Worm (Caenorhabditis elegans) whole organism, young adult: ENCODE results near the gene pdhk-2.

Experiments used
- B0019.2 ChIP-seq: fragments of 200-800 bp; sonication (Bioruptor generic); conservative IDR thresholded peaks from 2 replicates; pipeline ENCODE4 v1.3.6; 2022; ENCODE audit warnings: missing genetic modification reagents, missing genetic modification characterization, missing compliant biosample characterization
- B0336.3 ChIP-seq: fragments of 200-800 bp; sonication (Bioruptor generic); IDR thresholded peaks from 2 replicates; pipeline ENCODE4 v1.3.6; 2022; ENCODE audit warnings: missing genetic modification characterization, missing compliant biosample characterization
- F37B4.10 ChIP-seq: fragments of 200-800 bp; sonication (Bioruptor generic); IDR thresholded peaks from 2 replicates; pipeline ENCODE4 v1.3.6; 2022; ENCODE audit warnings: missing genetic modification characterization, missing compliant biosample characterization
- K12H6.12 ChIP-seq: fragments of 200-800 bp; sonication (Bioruptor generic); optimal IDR thresholded peaks from 2 replicates; lab custom pipeline; 2018; ENCODE audit warnings: mild to moderate bottlenecking, missing genetic modification characterization, missing compliant biosample characterization
- Y79H2A.3 ChIP-seq: fragments of 200-800 bp; sonication (Bioruptor generic); conservative IDR thresholded peaks from 2 replicates; pipeline ENCODE4 v1.3.6; 2022; ENCODE audit warnings: missing genetic modification reagents, missing genetic modification characterization, missing compliant biosample characterization
- ZK185.1 ChIP-seq: sonication (generic microtip); optimal IDR thresholded peaks from 2 replicates; lab custom pipeline; 2016; ENCODE audit warnings: mild to moderate bottlenecking, missing genetic modification characterization, missing compliant biosample characterization; ENCODE audit not compliant: poor library complexity, severe bottlenecking
- ama-1 ChIP-seq, 3 experiments: fragments of 150-350 bp in 1 of 3; sonication (generic microtip) in 2 of 3; optimal IDR thresholded peaks; 2 replicates each; lab custom pipeline; 2014 to 2018; ENCODE audit warnings: missing biosample characterization in 2 of 3, missing genetic modification characterization in 2 of 3, missing genetic modification reagents in 2 of 3
- bed-1 ChIP-seq: fragments of 200-800 bp; sonication (Bioruptor generic); IDR thresholded peaks from 2 replicates; pipeline ENCODE4 v1.3.6; 2022; ENCODE audit warnings: missing genetic modification reagents, missing genetic modification characterization, missing compliant biosample characterization
- bed-2 ChIP-seq: fragments of 200-800 bp; sonication (Bioruptor generic); IDR thresholded peaks from 2 replicates; pipeline ENCODE4 v1.3.6; 2022; ENCODE audit warnings: missing genetic modification reagents, missing genetic modification characterization, missing compliant biosample characterization
- ceh-100 ChIP-seq: fragments of 200-800 bp; sonication (Bioruptor generic); IDR thresholded peaks from 2 replicates; pipeline ENCODE4 v1.3.6; 2022; ENCODE audit warnings: missing genetic modification reagents, missing genetic modification characterization, missing compliant biosample characterization
- dpl-1 ChIP-seq: fragments of 150-350 bp; optimal IDR thresholded peaks from 2 replicates; lab custom pipeline; 2014; ENCODE audit warnings: missing biosample characterization, missing genetic modification reagents, missing genetic modification characterization
- egl-18 ChIP-seq: fragments of 200-800 bp; sonication (Bioruptor generic); IDR thresholded peaks from 2 replicates; pipeline ENCODE4 v1.3.6; 2022; ENCODE audit warnings: missing genetic modification reagents, missing genetic modification characterization, missing compliant biosample characterization
- egl-44 ChIP-seq: fragments of 200-800 bp; sonication (Bioruptor generic); IDR thresholded peaks from 2 replicates; pipeline ENCODE4 v1.3.6; 2022; ENCODE audit warnings: missing genetic modification reagents, missing genetic modification characterization, missing compliant biosample characterization
- ets-4 ChIP-seq: fragments of 200-800 bp; sonication (Bioruptor generic); optimal IDR thresholded peaks from 2 replicates; lab custom pipeline; 2018; ENCODE audit warnings: mild to moderate bottlenecking, missing genetic modification characterization, missing compliant biosample characterization
- gei-17 ChIP-seq: fragments of 200-800 bp; sonication (Bioruptor generic); optimal IDR thresholded peaks from 2 replicates; lab custom pipeline; 2018; ENCODE audit warnings: mild to moderate bottlenecking, missing genetic modification characterization, missing compliant biosample characterization
- him-1 ChIP-seq: sonication (generic microtip); optimal IDR thresholded peaks from 2 replicates; lab custom pipeline; 2016; ENCODE audit warnings: missing genotype, missing genetic modification reagents, missing genetic modification characterization, missing compliant biosample characterization
- hlh-26 ChIP-seq: fragments of 200-800 bp; sonication (Bioruptor generic); conservative IDR thresholded peaks from 2 replicates; pipeline ENCODE4 v1.3.6; 2022; ENCODE audit warnings: missing genetic modification reagents, missing genetic modification characterization, missing compliant biosample characterization
- hsf-1 ChIP-seq: fragments of 200-800 bp; sonication (Bioruptor generic); IDR thresholded peaks from 2 replicates; pipeline ENCODE4 v1.3.6; 2022; ENCODE audit warnings: missing genetic modification reagents, missing genetic modification characterization, missing compliant biosample characterization
- let-607 ChIP-seq, 2 experiments: fragments of 200-800 bp in 1 of 2; sonication (Bioruptor generic) in 1 of 2; sonication (generic microtip) in 1 of 2; optimal IDR thresholded peaks; 2 replicates each; lab custom pipeline; 2016 to 2018; ENCODE audit warnings: mild to moderate bottlenecking in 2 of 2, missing compliant biosample characterization in 2 of 2, missing genetic modification characterization in 2 of 2, moderate library complexity in 2 of 2, missing genotype in 1 of 2
- lin-26 ChIP-seq: fragments of 200-800 bp; sonication (Bioruptor generic); IDR thresholded peaks from 2 replicates; pipeline ENCODE4 v1.3.6; 2022; ENCODE audit warnings: missing genetic modification reagents, missing genetic modification characterization, missing compliant biosample characterization
- lin-54 ChIP-seq: fragments of 200-800 bp; sonication (Bioruptor generic); optimal IDR thresholded peaks from 2 replicates; lab custom pipeline; 2018; ENCODE audit warnings: mild to moderate bottlenecking, missing genetic modification characterization, missing compliant biosample characterization
- lsl-1 ChIP-seq: fragments of 200-800 bp; sonication (Bioruptor generic); optimal IDR thresholded peaks from 2 replicates; lab custom pipeline; 2018; ENCODE audit warnings: mild to moderate bottlenecking, missing genetic modification characterization, moderate library complexity, missing compliant biosample characterization
- mel-28 ChIP-seq: sonication (generic microtip); optimal IDR thresholded peaks from 2 replicates; lab custom pipeline; 2016; ENCODE audit warnings: borderline replicate concordance, mild to moderate bottlenecking, missing genetic modification characterization, missing compliant biosample characterization
- nfyb-1 ChIP-seq: fragments of 200-800 bp; sonication (Bioruptor generic); IDR thresholded peaks from 2 replicates; pipeline ENCODE4 v1.3.6; 2022; ENCODE audit warnings: missing genetic modification reagents, missing genetic modification characterization, missing compliant biosample characterization
- nhr-27 ChIP-seq: fragments of 200-800 bp; sonication (Bioruptor generic); optimal IDR thresholded peaks from 2 replicates; lab custom pipeline; 2018; ENCODE audit warnings: mild to moderate bottlenecking, missing genetic modification characterization, moderate library complexity, missing compliant biosample characterization
- nhr-80 ChIP-seq: sonication (generic microtip); optimal IDR thresholded peaks from 2 replicates; lab custom pipeline; 2016; ENCODE audit warnings: missing genetic modification characterization, missing compliant biosample characterization
- rpc-1 ChIP-seq, 2 experiments: fragments of 150-350 bp in 1 of 2; sonication (generic microtip) in 1 of 2; optimal IDR thresholded peaks; 2 replicates each; lab custom pipeline; 2014 to 2018; ENCODE audit warnings: missing biosample characterization in 1 of 2, missing genetic modification characterization in 1 of 2, missing genetic modification reagents in 1 of 2, missing genotype in 1 of 2
- sdz-38 ChIP-seq: sonication (generic microtip); optimal IDR thresholded peaks from 2 replicates; lab custom pipeline; 2016; ENCODE audit warnings: missing genotype, missing genetic modification characterization, missing compliant biosample characterization
- snpc-1.1 ChIP-seq: sonication (generic microtip); optimal IDR thresholded peaks from 2 replicates; lab custom pipeline; 2017; ENCODE audit warnings: missing genetic modification characterization, mild to moderate bottlenecking, missing compliant biosample characterization, antibody characterized with exemption, moderate library complexity, missing genotype, missing genetic modification reagents; ENCODE audit not compliant: insufficient read depth
- somi-1 ChIP-seq: fragments of 200-800 bp; sonication (Bioruptor generic); optimal IDR thresholded peaks from 2 replicates; lab custom pipeline; 2018; ENCODE audit warnings: mild to moderate bottlenecking, missing genetic modification characterization, missing compliant biosample characterization
- tbp1 ChIP-seq: fragments of 200-800 bp; sonication (Bioruptor generic); optimal IDR thresholded peaks from 2 replicates; lab custom pipeline; 2018; ENCODE audit warnings: mild to moderate bottlenecking, missing genetic modification characterization, missing compliant biosample characterization
- unc-62 ChIP-seq: fragments of 150-350 bp; optimal IDR thresholded peaks from 2 replicates; lab custom pipeline; 2014; ENCODE audit warnings: missing biosample characterization, missing genetic modification reagents, missing genetic modification characterization
- zfh-2 ChIP-seq: fragments of 200-800 bp; sonication (Bioruptor generic); conservative IDR thresholded peaks from 2 replicates; pipeline ENCODE4 v1.3.6; 2022; ENCODE audit warnings: missing genetic modification reagents, missing genetic modification characterization, missing compliant biosample characterization
- zim-3 ChIP-seq: sonication (generic microtip); optimal IDR thresholded peaks from 2 replicates; lab custom pipeline; 2017; ENCODE audit warnings: mild to moderate bottlenecking, missing genetic modification characterization, moderate library complexity, missing compliant biosample characterization

The pdhk-2 gene

DNA sequence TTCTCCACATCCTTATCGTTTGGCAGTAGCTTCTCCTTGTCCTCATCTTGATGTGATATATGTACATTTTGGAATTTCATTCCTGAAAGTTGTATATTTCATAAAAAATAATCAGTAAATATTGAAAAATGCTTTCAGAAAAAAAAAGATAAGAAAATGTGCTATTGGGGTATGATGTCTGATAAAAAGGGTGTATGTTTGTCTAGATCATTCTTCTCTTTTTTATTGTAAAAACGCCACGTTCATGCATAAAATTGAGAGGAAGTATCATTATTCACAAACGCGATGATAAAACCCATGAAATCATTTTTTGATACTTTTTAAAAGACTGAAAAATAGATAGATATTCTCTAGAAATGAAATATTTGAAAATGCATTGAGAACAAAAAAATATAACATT lies 7.4 kb upstream of the pdhk-2 start:
- peak in 1 of 2 experiments; percentile 17 for TF ChIP-seq let-607 (tag; optimal IDR thresholded peaks at IDR 0.05; lab: Kevin White, UChicago)
- peak; percentile 70 for TF ChIP-seq nhr-80 (tag; lab: Kevin White, UChicago)
- no peak for TF ChIP-seq ZK185.1 (tag; lab: Kevin White, UChicago)
- TF ChIP-seq, all 124 proteins: peak for 2

- TF ChIP-seq bed-1 (GFP tag; lab: Robert Waterston, UW) = no peak
- no peak for TF ChIP-seq B0336.3 (GFP tag; lab: Robert Waterston, UW)
- TF ChIP-seq F37B4.10 (GFP tag; lab: Robert Waterston, UW) = no peak
- TF ChIP-seq egl-44 = no peak
- TF ChIP-seq B0019.2 (GFP tag; lab: Robert Waterston, UW) = no peak
- no peak for TF ChIP-seq mel-28 (tag; lab: Kevin White, UChicago)
- no peak for TF ChIP-seq unc-62 (GFP tag; lab: Kevin White, UChicago)
- TF ChIP-seq, all 124 proteins: peak for 0
Measured at ce11 chrIII:8745214-8745613, 4.0 kb upstream of the pdhk-2 start.

- TF ChIP-seq lin-26 (GFP tag; lab: Robert Waterston, UW) (no peak), dpl-1 (GFP tag; lab: Kevin White, UChicago) (no peak), ceh-100 (GFP tag; lab: Robert Waterston, UW) (no peak), ama-1 (optimal IDR thresholded peaks at IDR 0.05; lab: Kevin White, UChicago) (no peak), ama-1 (GFP tag; optimal IDR thresholded peaks at IDR 0.05; lab: Kevin White, UChicago) (no peak), tbp1 (GFP tag; lab: Kevin White, UChicago) (no peak), sdz-38 (tag; lab: Kevin White, UChicago) (no peak), him-1 (tag; lab: Kevin White, UChicago) (no peak), ets-4 (GFP tag; lab: Kevin White, UChicago) (no peak), lin-54 (no peak), gei-17 (GFP tag; lab: Kevin White, UChicago) (no peak), hlh-26 (no peak), nfyb-1 (GFP tag; lab: Robert Waterston, UW) (no peak), egl-18 (no peak), snpc-1.1 (tag; lab: Kevin White, UChicago) (no peak), zfh-2 (GFP tag; lab: Robert Waterston, UW) (no peak), bed-2 (no peak), K12H6.12 (tag; lab: Kevin White, UChicago) (no peak), egl-44 (no peak), rpc-1 (optimal IDR thresholded peaks at IDR 0.05; lab: Kevin White, UChicago) (no peak), rpc-1 (tag; optimal IDR thresholded peaks at IDR 0.05; lab: Kevin White, UChicago) (no peak), nhr-27 (tag; lab: Kevin White, UChicago) (no peak)
Measured at ce11 chrIII:8744765-8745164, 3.6 kb upstream of the pdhk-2 start.

ce11 chrIII:8743796-8744404 lies 2.7 kb upstream of the pdhk-2 start, which contains the start of gene ZK370.6:
ZK370.6 (minus strand) TSS chrIII:8743846.
- TF ChIP-seq nhr-80 (tag; lab: Kevin White, UChicago) = no peak
- no peak for TF ChIP-seq somi-1 (GFP tag; lab: Kevin White, UChicago)
- TF ChIP-seq zim-3 (tag; lab: Kevin White, UChicago) = no peak
- TF ChIP-seq B0019.2 (GFP tag; lab: Robert Waterston, UW) = no peak
- TF ChIP-seq Y79H2A.3 (GFP tag; lab: Robert Waterston, UW) = no peak
- no peak for TF ChIP-seq lsl-1 (GFP tag; lab: Kevin White, UChicago)
- TF ChIP-seq hsf-1 = no peak
